Fruit fly (Drosophila melanogaster) whole organism, embryonic: ENCODE results near the gene Sgp.

ENCODE experiments used
- BEAF-32 ChIP-seq: fragments of 200-800 bp; sonication (Bioruptor generic); optimal IDR thresholded peaks from 3 replicates; lab custom pipeline; 2017; ENCODE audit warnings: missing biosample characterization, missing genetic modification characterization, mild to moderate bottlenecking, moderate library complexity, missing genetic modification reagents
- Bgb ChIP-seq: fragments of 200-800 bp; sonication (Bioruptor generic); IDR thresholded peaks from 2 replicates; pipeline ENCODE4 v1.3.6; 2022; ENCODE audit warnings: missing biosample characterization, missing genetic modification characterization; ENCODE audit not compliant: partially characterized antibody
- C15 ChIP-seq: fragments of 200-800 bp; sonication (Bioruptor generic); IDR thresholded peaks from 3 replicates; pipeline ENCODE4 v1.3.6; 2022; ENCODE audit warnings: missing biosample characterization, missing genetic modification characterization
- CG10274 ChIP-seq: fragments of 200-800 bp; sonication (Bioruptor generic); optimal IDR thresholded peaks from 3 replicates; lab custom pipeline; 2017; ENCODE audit warnings: missing biosample characterization, mild to moderate bottlenecking, missing genetic modification characterization
- CG10462 ChIP-seq: fragments of 200-800 bp; sonication (Bioruptor generic); optimal IDR thresholded peaks from 2 replicates; lab custom pipeline; 2016; ENCODE audit warnings: missing biosample characterization, missing genetic modification characterization
- CG10543 ChIP-seq: fragments of 200-800 bp; sonication (Bioruptor generic); optimal IDR thresholded peaks from 3 replicates; lab custom pipeline; 2017; ENCODE audit warnings: missing biosample characterization, mild to moderate bottlenecking, missing genetic modification characterization, moderate library complexity
- CG10565 ChIP-seq: fragments of 200-800 bp; sonication (Bioruptor generic); optimal IDR thresholded peaks from 3 replicates; lab custom pipeline; 2016; ENCODE audit warnings: missing biosample characterization, mild to moderate bottlenecking, missing genetic modification characterization
- CG11247 ChIP-seq: fragments of 200-800 bp; sonication (Bioruptor generic); IDR thresholded peaks from 2 replicates; pipeline ENCODE4 v1.3.6; 2022; ENCODE audit warnings: missing biosample characterization, missing genetic modification characterization
- CG15011 ChIP-seq: fragments of 200-800 bp; sonication (Bioruptor generic); optimal IDR thresholded peaks from 3 replicates; lab custom pipeline; 2018; ENCODE audit warnings: missing biosample characterization, mild to moderate bottlenecking, missing genetic modification characterization
- CG15073 ChIP-seq: fragments of 200-800 bp; sonication (Bioruptor generic); optimal IDR thresholded peaks from 2 replicates; lab custom pipeline; 2016; ENCODE audit warnings: missing biosample characterization, missing genetic modification characterization
- CG15479 ChIP-seq: fragments of 200-800 bp; sonication (Bioruptor generic); optimal IDR thresholded peaks from 3 replicates; lab custom pipeline; 2019; ENCODE audit warnings: missing biosample characterization, mild to moderate bottlenecking, missing genetic modification characterization, moderate library complexity
- CG17568 ChIP-seq: fragments of 200-800 bp; sonication (Bioruptor generic); optimal IDR thresholded peaks from 2 replicates; lab custom pipeline; 2018; ENCODE audit warnings: missing biosample characterization, mild to moderate bottlenecking, missing genetic modification characterization, moderate library complexity
- CG18764 ChIP-seq: fragments of 200-800 bp; sonication (Bioruptor generic); optimal IDR thresholded peaks from 3 replicates; lab custom pipeline; 2016; ENCODE audit warnings: missing biosample characterization, missing genetic modification characterization
- CG2889 ChIP-seq: fragments of 200-800 bp; sonication (Bioruptor generic); IDR thresholded peaks from 3 replicates; pipeline ENCODE4 v1.3.6; 2022; ENCODE audit warnings: missing biosample characterization, missing genetic modification characterization
- CG32772 ChIP-seq: fragments of 200-800 bp; sonication (Bioruptor generic); IDR thresholded peaks from 2 replicates; pipeline ENCODE4 v1.3.6; 2022; ENCODE audit warnings: missing biosample characterization, missing genetic modification characterization
- CG3995 ChIP-seq: fragments of 200-800 bp; sonication (Bioruptor generic); optimal IDR thresholded peaks from 3 replicates; lab custom pipeline; 2016; ENCODE audit warnings: missing biosample characterization, missing genetic modification characterization
- CG4328 ChIP-seq: fragments of 200-800 bp; sonication (Bioruptor generic); optimal IDR thresholded peaks from 3 replicates; lab custom pipeline; 2017; ENCODE audit warnings: missing biosample characterization, missing genetic modification reagents, missing genetic modification characterization
- CG4360 ChIP-seq: fragments of 200-800 bp; sonication (Bioruptor generic); IDR thresholded peaks from 2 replicates; pipeline ENCODE4 v1.3.6; 2022; ENCODE audit warnings: missing biosample characterization, missing genetic modification characterization
- CG4424 ChIP-seq: fragments of 200-800 bp; sonication (Bioruptor generic); optimal IDR thresholded peaks from 3 replicates; lab custom pipeline; 2016; ENCODE audit warnings: missing biosample characterization, missing genetic modification characterization
- CG7987 ChIP-seq: fragments of 200-800 bp; sonication (Bioruptor generic); optimal IDR thresholded peaks from 2 replicates; lab custom pipeline; 2018; ENCODE audit warnings: missing biosample characterization, mild to moderate bottlenecking, missing genetic modification characterization, moderate library complexity
- CTCF ChIP-seq: fragments of 200-800 bp; sonication (Bioruptor generic); optimal IDR thresholded peaks from 2 replicates; lab custom pipeline; 2017; ENCODE audit warnings: missing biosample characterization, mild to moderate bottlenecking, missing genetic modification characterization, moderate library complexity
- CrebB ChIP-seq: fragments of 200-800 bp; sonication (Bioruptor generic); optimal IDR thresholded peaks from 3 replicates; lab custom pipeline; 2018; ENCODE audit warnings: missing biosample characterization, mild to moderate bottlenecking, missing genetic modification characterization
- Dad ChIP-seq: fragments of 200-800 bp; sonication (Bioruptor generic); optimal IDR thresholded peaks from 3 replicates; lab custom pipeline; 2016; ENCODE audit warnings: missing biosample characterization, missing genetic modification characterization
- E2f2 ChIP-seq: fragments of 200-800 bp; sonication (Bioruptor generic); IDR thresholded peaks from 2 replicates; pipeline ENCODE4 v1.3.6; 2022; ENCODE audit warnings: missing biosample characterization, missing genetic modification characterization
- Ets97D ChIP-seq: fragments of 200-800 bp; sonication (Bioruptor generic); optimal IDR thresholded peaks from 3 replicates; lab custom pipeline; 2016; ENCODE audit warnings: missing biosample characterization, missing genetic modification characterization
- HLH4C ChIP-seq: fragments of 200-800 bp; sonication (Bioruptor generic); IDR thresholded peaks from 3 replicates; pipeline ENCODE4 v1.3.6; 2022; ENCODE audit warnings: missing biosample characterization, missing genetic modification characterization; ENCODE audit not compliant: partially characterized antibody
- HLHmδ ChIP-seq: fragments of 200-800 bp; sonication (Bioruptor generic); optimal IDR thresholded peaks from 2 replicates; lab custom pipeline; 2018; ENCODE audit warnings: missing biosample characterization, mild to moderate bottlenecking, missing genetic modification characterization, moderate library complexity
- HmgD ChIP-seq: fragments of 200-800 bp; sonication (Bioruptor generic); optimal IDR thresholded peaks from 3 replicates; lab custom pipeline; 2016; ENCODE audit warnings: missing biosample characterization, missing genetic modification characterization
- Hmx ChIP-seq: fragments of 200-800 bp; sonication (Bioruptor generic); optimal IDR thresholded peaks from 2 replicates; lab custom pipeline; 2016; ENCODE audit warnings: missing biosample characterization, missing genetic modification characterization
- Hsf ChIP-seq: fragments of 200-800 bp; sonication (Bioruptor generic); optimal IDR thresholded peaks from 3 replicates; lab custom pipeline; 2016; ENCODE audit warnings: missing biosample characterization, missing genetic modification characterization
- Med ChIP-seq: fragments of 200-800 bp; sonication (Bioruptor generic); peaks from one replicate; lab custom pipeline; 2016; ENCODE audit warnings: missing biosample characterization, missing genetic modification characterization, mild to moderate bottlenecking, inconsistent platforms, moderate library complexity
- NC2α ChIP-seq: fragments of 200-800 bp; sonication (Bioruptor generic); optimal IDR thresholded peaks from 2 replicates; lab custom pipeline; 2016; ENCODE audit warnings: missing biosample characterization, missing genetic modification characterization
- Nf-YC ChIP-seq: fragments of 200-800 bp; optimal IDR thresholded peaks from 3 replicates; lab custom pipeline; 2019; ENCODE audit warnings: missing biosample characterization, mild to moderate bottlenecking, missing genetic modification characterization, moderate library complexity
- Poxn ChIP-seq: fragments of 200-800 bp; sonication (Bioruptor generic); IDR thresholded peaks from 2 replicates; pipeline ENCODE4 v1.3.6; 2022; ENCODE audit warnings: missing biosample characterization, missing genetic modification characterization
- Rx ChIP-seq: fragments of 200-800 bp; sonication (Bioruptor generic); IDR thresholded peaks from 2 replicates; pipeline ENCODE4 v1.3.6; 2022; ENCODE audit warnings: missing biosample characterization, missing genetic modification characterization
- Scr ChIP-seq: fragments of 200-800 bp; sonication (Bioruptor generic); IDR thresholded peaks from 2 replicates; pipeline ENCODE4 v1.3.6; 2022; ENCODE audit warnings: missing biosample characterization, missing genetic modification characterization; ENCODE audit not compliant: partially characterized antibody
- bcd ChIP-seq: fragments of 200-800 bp; sonication (Bioruptor generic); optimal IDR thresholded peaks from 2 replicates; lab custom pipeline; 2017; ENCODE audit warnings: missing biosample characterization, mild to moderate bottlenecking, missing genetic modification characterization
- caup ChIP-seq: fragments of 200-800 bp; sonication (Bioruptor generic); optimal IDR thresholded peaks from 3 replicates; lab custom pipeline; 2017; ENCODE audit warnings: missing biosample characterization, mild to moderate bottlenecking, missing genetic modification characterization, moderate library complexity; ENCODE audit not compliant: severe bottlenecking
- crp ChIP-seq, 2 experiments: fragments of 200-800 bp; sonication (Bioruptor generic); optimal IDR thresholded peaks; 2 replicates in 1 of 2; 3 replicates in 1 of 2; lab custom pipeline; 2017; ENCODE audit warnings: missing biosample characterization in 2 of 2, missing genetic modification characterization in 2 of 2, mild to moderate bottlenecking in 1 of 2, moderate library complexity in 1 of 2
- da ChIP-seq: fragments of 200-800 bp; sonication (Bioruptor generic); optimal IDR thresholded peaks from 2 replicates; lab custom pipeline; 2016; ENCODE audit warnings: missing biosample characterization, missing genetic modification characterization
- emc ChIP-seq: fragments of 200-800 bp; sonication (Bioruptor generic); optimal IDR thresholded peaks from 2 replicates; lab custom pipeline; 2016; ENCODE audit warnings: missing biosample characterization, missing genetic modification characterization
- fd102C ChIP-seq: fragments of 200-800 bp; sonication (Bioruptor generic); optimal IDR thresholded peaks from 2 replicates; lab custom pipeline; 2018; ENCODE audit warnings: missing biosample characterization, mild to moderate bottlenecking, missing genetic modification characterization, moderate library complexity
- hb ChIP-seq: fragments of 200-800 bp; sonication (Bioruptor generic); IDR thresholded peaks from 3 replicates; pipeline ENCODE4 v1.3.6; 2022; ENCODE audit warnings: missing biosample characterization, missing genetic modification characterization; ENCODE audit not compliant: partially characterized antibody
- kah ChIP-seq: fragments of 200-800 bp; sonication (Bioruptor generic); optimal IDR thresholded peaks from 2 replicates; lab custom pipeline; 2018; ENCODE audit warnings: missing biosample characterization, mild to moderate bottlenecking, missing genetic modification characterization
- klu ChIP-seq: fragments of 200-800 bp; sonication (Bioruptor generic); IDR thresholded peaks from 2 replicates; pipeline ENCODE4 v1.3.6; 2022; ENCODE audit warnings: missing biosample characterization, missing genetic modification characterization
- mirr ChIP-seq: fragments of 200-800 bp; sonication (Bioruptor generic); optimal IDR thresholded peaks from 3 replicates; lab custom pipeline; 2018; ENCODE audit warnings: missing biosample characterization, mild to moderate bottlenecking, missing genetic modification characterization
- pnt ChIP-seq: fragments of 200-800 bp; sonication (Bioruptor generic); optimal IDR thresholded peaks from 3 replicates; lab custom pipeline; 2016; ENCODE audit warnings: missing biosample characterization, missing genetic modification characterization
- repo ChIP-seq: fragments of 200-800 bp; sonication (Bioruptor generic); optimal IDR thresholded peaks from 2 replicates; lab custom pipeline; 2016; ENCODE audit warnings: missing biosample characterization, missing genetic modification characterization
- sob ChIP-seq: fragments of 200-800 bp; sonication (Bioruptor generic); IDR thresholded peaks from 2 replicates; pipeline ENCODE4 v1.3.6; 2022; ENCODE audit warnings: missing biosample characterization, missing genetic modification characterization
- toy ChIP-seq: fragments of 200-800 bp; sonication (Bioruptor generic); IDR thresholded peaks from 2 replicates; pipeline ENCODE4 v1.3.6; 2022; ENCODE audit warnings: missing biosample characterization, missing genetic modification characterization
- tx ChIP-seq: fragments of 200-800 bp; sonication (Bioruptor generic); optimal IDR thresholded peaks from 2 replicates; lab custom pipeline; 2016; ENCODE audit warnings: missing biosample characterization, missing genetic modification characterization
- yki ChIP-seq: fragments of >200 bp; optimal IDR thresholded peaks from 3 replicates; lab custom pipeline; 2018
- zen2 ChIP-seq: fragments of 200-800 bp; sonication (Bioruptor generic); IDR thresholded peaks from 3 replicates; pipeline ENCODE4 v1.3.6; 2022; ENCODE audit warnings: missing biosample characterization, missing genetic modification characterization; ENCODE audit not compliant: partially characterized antibody

Sgp gene

dm6 chr2L:8552472-8552871 is 33.0 kb downstream of the Sgp start (continued):
- no peak for TF ChIP-seq CG17568 (GFP tag; lab: Kevin White, UChicago)
- TF ChIP-seq zen2: no peak
- no peak for TF ChIP-seq hb (GFP tag; lab: Robert Waterston, UW)
- TF ChIP-seq HmgD (GFP tag; lab: Kevin White, UChicago): no peak
- TF ChIP-seq yki (lab: Kevin White, UChicago): no peak
- no peak for TF ChIP-seq crp (GFP tag; optimal IDR thresholded peaks at IDR 0.05; lab: Kevin White, UChicago)
- TF ChIP-seq BEAF-32 (GFP tag; lab: Kevin White, UChicago): no peak
- no peak for TF ChIP-seq C15 (GFP tag; lab: Robert Waterston, UW)
- TF ChIP-seq CG4328 (GFP tag; lab: Kevin White, UChicago): no peak
- peak; percentile 43 for TF ChIP-seq CG4424 (GFP tag; lab: Kevin White, UChicago)
- TF ChIP-seq CG10565 (GFP tag; lab: Kevin White, UChicago): no peak
- TF ChIP-seq CG15479 (GFP tag; lab: Kevin White, UChicago): no peak
- no peak for TF ChIP-seq Nf-YC
- no peak for TF ChIP-seq toy (GFP tag; lab: Robert Waterston, UW)
- no peak for TF ChIP-seq NC2α
- TF ChIP-seq repo: no peak
- TF ChIP-seq CG11247 (GFP tag; lab: Robert Waterston, UW): no peak
- TF ChIP-seq pnt (GFP tag; lab: Kevin White, UChicago): no peak
- no peak for TF ChIP-seq CG10462
- TF ChIP-seq E2f2 (GFP tag; lab: Robert Waterston, UW): 0 out of 2 replicates have a peak, but pooled peaks have one; percentile 13
- TF ChIP-seq klu (GFP tag; lab: Robert Waterston, UW): no peak
- no peak for TF ChIP-seq fd102C (GFP tag; lab: Kevin White, UChicago)
- TF ChIP-seq Bgb: no peak
- 0 out of 2 replicates have a peak, but pooled peaks have one; percentile 22 for TF ChIP-seq CG4360 (GFP tag; lab: Robert Waterston, UW)
- TF ChIP-seq CG3995 (GFP tag; lab: Kevin White, UChicago): no peak
- TF ChIP-seq Hmx: no peak
- TF ChIP-seq emc (GFP tag; lab: Kevin White, UChicago): no peak
- TF ChIP-seq CG10274 (GFP tag; lab: Kevin White, UChicago): no peak
- no peak for TF ChIP-seq CG15011 (GFP tag; lab: Kevin White, UChicago)
- no peak for TF ChIP-seq Rx (GFP tag; lab: Robert Waterston, UW)
- TF ChIP-seq caup (GFP tag; lab: Kevin White, UChicago): no peak
- no peak for TF ChIP-seq bcd
- TF ChIP-seq Dad (GFP tag; lab: Kevin White, UChicago): no peak
- no peak for TF ChIP-seq HLH4C (GFP tag; lab: Robert Waterston, UW)
- no peak for TF ChIP-seq HLHmδ (GFP tag; lab: Kevin White, UChicago)
- TF ChIP-seq Poxn (GFP tag; lab: Robert Waterston, UW): no peak
- peak; percentile 8 for TF ChIP-seq CG18764 (GFP tag; lab: Kevin White, UChicago)
- TF ChIP-seq CG32772: no peak
- no peak for TF ChIP-seq Scr (GFP tag; lab: Robert Waterston, UW)
- TF ChIP-seq Ets97D (GFP tag; lab: Kevin White, UChicago): no peak
- TF ChIP-seq tx (GFP tag; lab: Kevin White, UChicago): no peak
- no peak for TF ChIP-seq CrebB (tag; lab: Kevin White, UChicago)
- TF ChIP-seq kah (GFP tag; lab: Kevin White, UChicago): no peak
- TF ChIP-seq Hsf: no peak
- no peak for TF ChIP-seq CG15073 (GFP tag; lab: Kevin White, UChicago)
- no peak for TF ChIP-seq da (GFP tag; lab: Kevin White, UChicago)
- TF ChIP-seq CG7987 (GFP tag; lab: Kevin White, UChicago): no peak
- TF ChIP-seq CG10543 (GFP tag; lab: Kevin White, UChicago): no peak
- no peak for TF ChIP-seq mirr (GFP tag; lab: Kevin White, UChicago)
- TF ChIP-seq Med (GFP tag; lab: Kevin White, UChicago): peak; percentile 15
- no peak for TF ChIP-seq CTCF
- TF ChIP-seq sob (GFP tag; lab: Robert Waterston, UW): no peak
- no peak for TF ChIP-seq CG2889 (GFP tag; lab: Robert Waterston, UW)
